Fruit fly (Drosophila melanogaster) ovary, adult (tissue): ENCODE data around the gene svr.

ENCODE experiments used
- CG17801 ChIP-seq: fragments of 200-800 bp; optimal IDR thresholded peaks from 2 replicates; lab custom pipeline; 2019; ENCODE audit warnings: missing biosample characterization, mild to moderate bottlenecking, missing genetic modification characterization, moderate library complexity; ENCODE audit not compliant: partially characterized antibody

Gene svr

dm6 chrX:494191-494554, 2.1 kb upstream of the svr start:
- TF ChIP-seq CG17801 (GFP tag; lab: Kevin White, UChicago), result no peak

dm6 chrX:494607-495006, 1.6 kb upstream of the svr start, which contains the start of gene CG17778:
Gene CG17778 (plus strand): TSS chrX:494614.
- TF ChIP-seq CG17801 (GFP tag; lab: Kevin White, UChicago), result no peak

- no peak for TF ChIP-seq CG17801 (GFP tag; lab: Kevin White, UChicago)
These were observed 1.2 kb downstream of the svr start for dm6 chrX:497425-497824.

dm6 chrX:498434-498833, 2.2 kb downstream of the svr start:
- no peak for TF ChIP-seq CG17801 (GFP tag; lab: Kevin White, UChicago)

- TF ChIP-seq CG17801 (GFP tag; lab: Kevin White, UChicago), result no peak
These were observed 2.8 kb downstream of the svr start for dm6 chrX:498924-499588.

- peak; percentile 80 for TF ChIP-seq CG17801 (GFP tag; lab: Kevin White, UChicago)
These were observed 3.4 kb downstream of the svr start for dm6 chrX:499589-500041.

- TF ChIP-seq CG17801 (GFP tag; lab: Kevin White, UChicago), result no peak
These were observed 12.9 kb downstream of the svr start, which contains the start of gene arg for dm6 chrX:509117-509516. Gene arg (plus strand): TSS chrX:509435.

- TF ChIP-seq CG17801 (GFP tag; lab: Kevin White, UChicago), result peak; percentile 61
These were observed 14.3 kb downstream of the svr start for dm6 chrX:510528-510927.

dm6 chrX:512527-512926, 16.3 kb downstream of the svr start:
- TF ChIP-seq CG17801 (GFP tag; lab: Kevin White, UChicago), result no peak

dm6 chrX:515676-516075, 19.4 kb downstream of the svr start:
- no peak for TF ChIP-seq CG17801 (GFP tag; lab: Kevin White, UChicago)

- TF ChIP-seq CG17801 (GFP tag; lab: Kevin White, UChicago), result no peak
These were observed 22.6 kb downstream of the svr start for dm6 chrX:518858-519257.

dm6 chrX:520215-520861, 24.1 kb downstream of the svr start:
- TF ChIP-seq CG17801 (GFP tag; lab: Kevin White, UChicago), result no peak

- TF ChIP-seq CG17801 (GFP tag; lab: Kevin White, UChicago), result no peak
These were observed 25.4 kb downstream of the svr start for dm6 chrX:521683-522082.

dm6 chrX:522357-523043, 26.3 kb downstream of the svr start:
- peak; percentile 81 for TF ChIP-seq CG17801 (GFP tag; lab: Kevin White, UChicago)

- peak; percentile 99 for TF ChIP-seq CG17801 (GFP tag; lab: Kevin White, UChicago)
These were observed 27.1 kb downstream of the svr start, which contains the start of gene elav for dm6 chrX:523179-523851. Gene elav (minus strand): TSS chrX:523226.
